Fruit fly (Drosophila melanogaster) whole organism, wandering third instar larva: ENCODE data around the gene Ccp84Ac.
A peak's percentile ranks its signal among the peaks of the same experiment; 100 is the strongest.

Experiments
- Abd-B ChIP-seq: fragments of >200 bp; optimal IDR thresholded peaks from 2 replicates; lab custom pipeline; 2017; ENCODE audit warnings: missing biosample characterization, missing genetic modification characterization
- CG32264 ChIP-seq: fragments of 200-800 bp; sonication (Bioruptor generic); optimal IDR thresholded peaks from 2 replicates; lab custom pipeline; 2016; ENCODE audit warnings: missing biosample characterization, missing genetic modification characterization
- CG9705 ChIP-seq: fragments of 200-800 bp; sonication (Bioruptor generic); optimal IDR thresholded peaks from 2 replicates; lab custom pipeline; 2018; ENCODE audit warnings: missing biosample characterization, mild to moderate bottlenecking, missing genetic modification characterization
- CrebA ChIP-seq: fragments of 200-800 bp; sonication (Bioruptor generic); optimal IDR thresholded peaks from 2 replicates; lab custom pipeline; 2016; ENCODE audit warnings: missing biosample characterization, mild to moderate bottlenecking, missing genetic modification characterization, borderline replicate concordance
- Dfd ChIP-seq: fragments of >200 bp; optimal IDR thresholded peaks from 2 replicates; lab custom pipeline; 2017; ENCODE audit warnings: missing biosample characterization, missing genetic modification characterization
- Dif ChIP-seq: fragments of 200-275, 200-300 bp; sonication (Bioruptor generic); optimal IDR thresholded peaks from 2 replicates; lab custom pipeline; 2018; ENCODE audit warnings: missing biosample characterization, missing genetic modification characterization; ENCODE audit not compliant: partially characterized antibody
- HLH106 ChIP-seq: fragments of 200-800 bp; optimal IDR thresholded peaks from 3 replicates; lab custom pipeline; 2019; ENCODE audit warnings: missing biosample characterization, mild to moderate bottlenecking, missing genetic modification characterization, moderate library complexity
- Hr78 ChIP-seq: fragments of >200 bp; optimal IDR thresholded peaks from 2 replicates; lab custom pipeline; 2017; ENCODE audit warnings: missing biosample characterization, missing genetic modification characterization
- Hr83 ChIP-seq: fragments of 200-300 bp; sonication (Bioruptor generic); optimal IDR thresholded peaks from 2 replicates; lab custom pipeline; 2016; ENCODE audit warnings: missing biosample characterization, mild to moderate bottlenecking, missing genetic modification characterization, moderate library complexity; ENCODE audit not compliant: poor library complexity, severe bottlenecking
- Jra ChIP-seq: sonication (Bioruptor generic); optimal IDR thresholded peaks from 2 replicates; lab custom pipeline; 2016; ENCODE audit warnings: missing biosample characterization, missing genetic modification characterization
- Myc ChIP-seq: fragments of >200 bp; optimal IDR thresholded peaks from 2 replicates; lab custom pipeline; 2017
- OdsH ChIP-seq: fragments of 200-800 bp; sonication (Bioruptor generic); optimal IDR thresholded peaks from 2 replicates; lab custom pipeline; 2016; ENCODE audit warnings: missing biosample characterization, mild to moderate bottlenecking, missing genetic modification characterization
- Sp1 ChIP-seq: fragments of 200-800 bp; sonication (Bioruptor generic); optimal IDR thresholded peaks from 3 replicates; lab custom pipeline; 2019; ENCODE audit warnings: missing biosample characterization, mild to moderate bottlenecking, missing genetic modification characterization, moderate library complexity
- Vsx2 ChIP-seq: fragments of 200-300, 225-300 bp; sonication (Bioruptor generic); optimal IDR thresholded peaks from 2 replicates; lab custom pipeline; 2018; ENCODE audit warnings: missing biosample characterization, missing genetic modification characterization; ENCODE audit not compliant: partially characterized antibody
- br ChIP-seq: fragments of 200-800 bp; sonication (Bioruptor generic); optimal IDR thresholded peaks from 2 replicates; lab custom pipeline; 2016; ENCODE audit warnings: missing biosample characterization, missing genetic modification characterization
- brk ChIP-seq: fragments of 200-800 bp; sonication (Bioruptor generic); optimal IDR thresholded peaks from 2 replicates; lab custom pipeline; 2016; ENCODE audit warnings: missing biosample characterization, mild to moderate bottlenecking, missing genetic modification characterization
- dl ChIP-seq, 2 experiments: fragments of 175-275, 200-275 bp in 1 of 2; fragments of 200-275 bp in 1 of 2; sonication (Bioruptor generic); optimal IDR thresholded peaks; lab custom pipeline; 2018; ENCODE audit warnings: mild to moderate bottlenecking in 2 of 2, missing biosample characterization in 2 of 2, missing genetic modification characterization in 2 of 2, moderate library complexity in 2 of 2; ENCODE audit not compliant: partially characterized antibody in 2 of 2, insufficient read depth in 1 of 2
- dmrt93B ChIP-seq: fragments of 200-800 bp; sonication (Bioruptor generic); optimal IDR thresholded peaks from 2 replicates; lab custom pipeline; 2018; ENCODE audit warnings: missing biosample characterization, mild to moderate bottlenecking, missing genetic modification characterization
- dsf ChIP-seq: sonication (Bioruptor generic); optimal IDR thresholded peaks from 2 replicates; lab custom pipeline; 2016; ENCODE audit warnings: missing biosample characterization, missing genetic modification characterization, borderline replicate concordance
- ey ChIP-seq: fragments of 200-800 bp; sonication (Bioruptor generic); optimal IDR thresholded peaks from 2 replicates; lab custom pipeline; 2016; ENCODE audit warnings: missing biosample characterization, missing genetic modification characterization
- foxo ChIP-seq, 2 experiments: fragments of 200-800 bp; sonication (Bioruptor generic); optimal IDR thresholded peaks; 2 replicates in 1 of 2; 3 replicates in 1 of 2; lab custom pipeline; 2016 to 2017; ENCODE audit warnings: missing biosample characterization in 2 of 2, missing genetic modification characterization in 2 of 2
- fru ChIP-seq: fragments of 200-800 bp; sonication (Bioruptor generic); optimal IDR thresholded peaks from 3 replicates; lab custom pipeline; 2016; ENCODE audit warnings: missing biosample characterization, mild to moderate bottlenecking, missing genetic modification characterization
- h ChIP-seq: fragments of 200-800 bp; sonication (Bioruptor generic); optimal IDR thresholded peaks from 3 replicates; lab custom pipeline; 2016; ENCODE audit warnings: missing biosample characterization, mild to moderate bottlenecking, missing genetic modification characterization
- jim ChIP-seq: fragments of 175-275, 200-325 bp; sonication (Bioruptor generic); optimal IDR thresholded peaks from 2 replicates; lab custom pipeline; 2016; ENCODE audit warnings: missing biosample characterization, mild to moderate bottlenecking, missing genetic modification characterization
- lola ChIP-seq: fragments of >200 bp; optimal IDR thresholded peaks from 2 replicates; lab custom pipeline; 2017; ENCODE audit warnings: missing biosample characterization, missing genetic modification characterization
- pan ChIP-seq: fragments of >200 bp; optimal IDR thresholded peaks from 2 replicates; lab custom pipeline; 2017
- psq ChIP-seq: fragments of 200-800 bp; sonication (Bioruptor generic); optimal IDR thresholded peaks from 3 replicates; lab custom pipeline; 2017; ENCODE audit warnings: missing biosample characterization, mild to moderate bottlenecking, missing genetic modification characterization, moderate library complexity
- rgr ChIP-seq: fragments of 200-800 bp; sonication (Bioruptor generic); optimal IDR thresholded peaks from 3 replicates; lab custom pipeline; 2016; ENCODE audit warnings: missing biosample characterization, mild to moderate bottlenecking, missing genetic modification characterization
- sage ChIP-seq: fragments of 200-800 bp; sonication (Bioruptor generic); optimal IDR thresholded peaks from 2 replicates; lab custom pipeline; 2016; ENCODE audit warnings: missing biosample characterization, mild to moderate bottlenecking, missing genetic modification characterization
- sv ChIP-seq: fragments of 200-800 bp; sonication (Bioruptor generic); optimal IDR thresholded peaks from 3 replicates; lab custom pipeline; 2016; ENCODE audit warnings: missing biosample characterization, missing genetic modification characterization
- tai ChIP-seq: sonication (Bioruptor generic); optimal IDR thresholded peaks from 2 replicates; lab custom pipeline; 2016; ENCODE audit warnings: missing biosample characterization, missing genetic modification characterization
- usp ChIP-seq: fragments of >200 bp; optimal IDR thresholded peaks from 2 replicates; lab custom pipeline; 2017; ENCODE audit warnings: missing biosample characterization, missing genetic modification characterization
- woc ChIP-seq: sonication (Bioruptor generic); optimal IDR thresholded peaks from 2 replicates; lab custom pipeline; 2016; ENCODE audit warnings: missing biosample characterization, mild to moderate bottlenecking, missing genetic modification characterization

Ccp84Ac gene

dm6 chr3R:6735722-6736121, 39.7 kb upstream of the Ccp84Ac start:
- TF ChIP-seq rgr (GFP tag; lab: Kevin White, UChicago), result no peak
- no peak for TF ChIP-seq HLH106 (tag; lab: Kevin White, UChicago)
- TF ChIP-seq psq (GFP tag; lab: Kevin White, UChicago), result no peak
- TF ChIP-seq dl (GFP tag; optimal IDR thresholded peaks at IDR 0.05; lab: Kevin White, UChicago; ENCODE audit: insufficient read depth in 1 of 2, partially characterized antibody in 2 of 2), result no peak
- no peak for TF ChIP-seq dmrt93B (GFP tag; lab: Kevin White, UChicago)
- TF ChIP-seq woc, result no peak
- no peak for TF ChIP-seq CrebA
- no peak for TF ChIP-seq ey
- no peak for TF ChIP-seq lola
- no peak for TF ChIP-seq tai
- no peak for TF ChIP-seq foxo (GFP tag; optimal IDR thresholded peaks at IDR 0.05; lab: Kevin White, UChicago)
- TF ChIP-seq br, result no peak
- no peak for TF ChIP-seq sage
- no peak for TF ChIP-seq Sp1 (GFP tag; lab: Kevin White, UChicago)
- no peak for TF ChIP-seq usp (GFP tag; lab: Kevin White, UChicago)
- no peak for TF ChIP-seq brk (GFP tag; lab: Kevin White, UChicago)
- no peak for TF ChIP-seq pan

dm6 chr3R:6726119-6726518, 30.0 kb upstream of the Ccp84Ac start:
- TF ChIP-seq Sp1 (GFP tag; lab: Kevin White, UChicago) (no peak), Abd-B (no peak), h (no peak), dmrt93B (GFP tag; lab: Kevin White, UChicago) (no peak), Dfd (GFP tag; lab: Kevin White, UChicago) (no peak), fru (GFP tag; lab: Kevin White, UChicago) (no peak), Jra (no peak), CG32264 (no peak), HLH106 (tag; lab: Kevin White, UChicago) (no peak), woc (no peak), CG9705 (no peak), pan (no peak), sv (GFP tag; lab: Kevin White, UChicago) (no peak)
- TF ChIP-seq, all 38 proteins: peak for 0

- no peak for TF ChIP-seq Vsx2
- no peak for TF ChIP-seq Abd-B
- TF ChIP-seq Hr78 (GFP tag; lab: Kevin White, UChicago), result no peak
- no peak for TF ChIP-seq sv (GFP tag; lab: Kevin White, UChicago)
- no peak for TF ChIP-seq Dif (GFP tag; lab: Kevin White, UChicago)
- no peak for TF ChIP-seq lola
- TF ChIP-seq psq (GFP tag; lab: Kevin White, UChicago), result no peak
- no peak for TF ChIP-seq Hr83
- no peak for TF ChIP-seq jim (GFP tag; lab: Kevin White, UChicago)
- TF ChIP-seq tai, result no peak
- TF ChIP-seq Myc (lab: Kevin White, UChicago), result no peak
- no peak for TF ChIP-seq Sp1 (GFP tag; lab: Kevin White, UChicago)
- TF ChIP-seq ey, result no peak
- no peak for TF ChIP-seq usp (GFP tag; lab: Kevin White, UChicago)
- TF ChIP-seq HLH106 (tag; lab: Kevin White, UChicago), result no peak
- no peak for TF ChIP-seq CrebA
- no peak for TF ChIP-seq dsf
- no peak for TF ChIP-seq dl (GFP tag; optimal IDR thresholded peaks at IDR 0.05; lab: Kevin White, UChicago; ENCODE audit: insufficient read depth in 1 of 2, partially characterized antibody in 2 of 2)
- TF ChIP-seq fru (GFP tag; lab: Kevin White, UChicago), result no peak
- TF ChIP-seq CG9705, result no peak
Measured at dm6 chr3R:6723537-6724171, 27.6 kb upstream of the Ccp84Ac start.

DNA sequence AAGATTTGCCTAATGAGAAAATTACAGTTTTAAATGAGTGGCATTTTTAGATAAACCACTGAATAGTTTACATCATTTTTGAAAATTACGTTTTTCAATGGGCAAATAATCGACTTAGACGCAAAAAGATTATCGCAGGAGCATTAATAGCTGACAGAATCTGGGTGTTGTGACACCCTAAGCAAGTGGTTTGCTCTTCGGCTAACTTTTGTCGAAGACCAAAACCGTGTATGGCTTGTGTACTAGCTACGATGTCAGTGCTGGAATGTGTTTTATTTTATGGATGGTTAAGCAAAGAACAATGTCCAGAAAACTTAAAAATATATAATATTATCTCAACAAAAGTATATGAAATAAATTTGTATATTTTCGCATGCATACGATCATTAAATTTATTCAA, 12.8 kb upstream of the Ccp84Ac start:
- TF ChIP-seq lola, result no peak
- TF ChIP-seq OdsH (GFP tag; lab: Kevin White, UChicago), result no peak
- peak; percentile 57 for TF ChIP-seq Dif (GFP tag; lab: Kevin White, UChicago)
- no peak for TF ChIP-seq Hr83
- TF ChIP-seq dl (GFP tag; optimal IDR thresholded peaks at IDR 0.05; lab: Kevin White, UChicago; ENCODE audit: insufficient read depth in 1 of 2, partially characterized antibody in 2 of 2), result peak in 1 of 2 experiments; percentile 3
